Worm (Caenorhabditis elegans) whole organism, L3 larva: ENCODE data around the gene gfl-1.

Source experiments
- R02D3.7 ChIP-seq: fragments of 150-350 bp; optimal IDR thresholded peaks from 2 replicates; lab custom pipeline; 2014; ENCODE audit warnings: missing biosample characterization, missing genetic modification characterization
- ZK546.5 ChIP-seq: sonication (generic microtip); optimal IDR thresholded peaks from 2 replicates; lab custom pipeline; 2017; ENCODE audit warnings: missing biosample characterization, missing genetic modification characterization
- aly-2 ChIP-seq: fragments of 150-350 bp; optimal IDR thresholded peaks from 2 replicates; lab custom pipeline; 2014; ENCODE audit warnings: missing biosample characterization, missing genetic modification characterization
- ama-1 ChIP-seq: fragments of 150-350 bp; optimal IDR thresholded peaks from 2 replicates; lab custom pipeline; 2018
- ceh-16 ChIP-seq: sonication (generic microtip); optimal IDR thresholded peaks from 2 replicates; lab custom pipeline; 2017; ENCODE audit warnings: missing biosample characterization, missing genetic modification characterization
- ceh-28 ChIP-seq: fragments of 150-350 bp; optimal IDR thresholded peaks from 2 replicates; lab custom pipeline; 2014; ENCODE audit warnings: missing biosample characterization, missing genetic modification reagents, missing genetic modification characterization
- ceh-82 ChIP-seq: fragments of 150-350 bp; optimal IDR thresholded peaks from 2 replicates; lab custom pipeline; 2014; ENCODE audit warnings: missing biosample characterization, missing genetic modification characterization
- ceh-9 ChIP-seq: sonication (generic microtip); optimal IDR thresholded peaks from 2 replicates; lab custom pipeline; 2018; ENCODE audit warnings: missing biosample characterization, missing genetic modification characterization
- daf-12 ChIP-seq: fragments of 150-350 bp; optimal IDR thresholded peaks from 2 replicates; lab custom pipeline; 2014; ENCODE audit warnings: missing biosample characterization, missing genetic modification reagents, missing genetic modification characterization
- egl-27 ChIP-seq: sonication (generic microtip); optimal IDR thresholded peaks from 4 replicates; lab custom pipeline; 2017; ENCODE audit warnings: missing biosample characterization, missing genetic modification reagents, missing genetic modification characterization
- egl-5 ChIP-seq: fragments of 150-350 bp; optimal IDR thresholded peaks from 2 replicates; lab custom pipeline; 2017; ENCODE audit warnings: missing biosample characterization, missing genetic modification reagents, missing genetic modification characterization, inconsistent platforms
- elt-1 ChIP-seq: fragments of 150-350 bp; optimal IDR thresholded peaks from 2 replicates; lab custom pipeline; 2014; ENCODE audit warnings: missing biosample characterization, missing genetic modification characterization
- elt-2 ChIP-seq: sonication (generic microtip); optimal IDR thresholded peaks from 2 replicates; lab custom pipeline; 2016; ENCODE audit warnings: missing genetic modification reagents, mild to moderate bottlenecking, missing genetic modification characterization, missing compliant biosample characterization
- elt-3 ChIP-seq, 3 experiments: fragments of 150-350 bp in 1 of 3; sonication (generic microtip) in 2 of 3; optimal IDR thresholded peaks; 2 replicates in 2 of 3; 4 replicates in 1 of 3; lab custom pipeline; 2014 to 2017; ENCODE audit warnings: missing biosample characterization in 3 of 3, missing genetic modification characterization in 3 of 3
- eor-1 ChIP-seq, 2 experiments: fragments of 150-350 bp; optimal IDR thresholded peaks; 2 replicates each; lab custom pipeline; 2014 to 2018; ENCODE audit warnings: missing biosample characterization in 2 of 2, missing genetic modification characterization in 2 of 2
- fkh-10 ChIP-seq: sonication (generic microtip); optimal IDR thresholded peaks from 2 replicates; lab custom pipeline; 2017; ENCODE audit warnings: missing biosample characterization, missing genetic modification reagents, missing genetic modification characterization
- fkh-2 ChIP-seq: fragments of 150-350 bp; optimal IDR thresholded peaks from 2 replicates; lab custom pipeline; 2014; ENCODE audit warnings: missing biosample characterization, missing genetic modification reagents, missing genetic modification characterization
- fos-1 ChIP-seq: fragments of 150-350 bp; optimal IDR thresholded peaks from 2 replicates; lab custom pipeline; 2014; ENCODE audit warnings: missing biosample characterization, missing genetic modification characterization
- hmg-11 ChIP-seq: sonication (generic microtip); optimal IDR thresholded peaks from 2 replicates; lab custom pipeline; 2016; ENCODE audit warnings: missing genetic modification characterization, missing compliant biosample characterization
- jun-1 ChIP-seq: fragments of 150-350 bp; optimal IDR thresholded peaks from 2 replicates; lab custom pipeline; 2014; ENCODE audit warnings: missing biosample characterization, missing genetic modification reagents, missing genetic modification characterization
- lin-15B ChIP-seq: fragments of 150-350 bp; optimal IDR thresholded peaks from 2 replicates; lab custom pipeline; 2014; ENCODE audit warnings: missing biosample characterization, missing genetic modification characterization
- lin-39 ChIP-seq: fragments of 150-350 bp; optimal IDR thresholded peaks from 2 replicates; lab custom pipeline; 2018; ENCODE audit warnings: missing biosample characterization, missing genetic modification reagents, missing genetic modification characterization
- lsy-12 ChIP-seq: sonication (generic microtip); optimal IDR thresholded peaks from 2 replicates; lab custom pipeline; 2016; ENCODE audit warnings: mild to moderate bottlenecking, missing genetic modification characterization, missing compliant biosample characterization
- mdl-1 ChIP-seq: fragments of 150-350 bp; optimal IDR thresholded peaks from 2 replicates; lab custom pipeline; 2014; ENCODE audit warnings: missing biosample characterization, missing genetic modification characterization
- mml-1 ChIP-seq: fragments of 150-350 bp; sonication (generic microtip); optimal IDR thresholded peaks from 3 replicates; lab custom pipeline; 2014; ENCODE audit warnings: missing biosample characterization, missing genetic modification characterization
- nfya-1 ChIP-seq: sonication (generic microtip); optimal IDR thresholded peaks from 2 replicates; lab custom pipeline; 2017; ENCODE audit warnings: missing genetic modification characterization, mild to moderate bottlenecking, missing compliant biosample characterization, antibody characterized with exemption, moderate library complexity; ENCODE audit not compliant: insufficient read depth
- nhr-11 ChIP-seq: fragments of 150-350 bp; optimal IDR thresholded peaks from 2 replicates; lab custom pipeline; 2014; ENCODE audit warnings: missing biosample characterization, missing genetic modification characterization
- nhr-12 ChIP-seq: fragments of 150-350 bp; optimal IDR thresholded peaks from 2 replicates; lab custom pipeline; 2014; ENCODE audit warnings: missing biosample characterization, missing genetic modification characterization
- nhr-23 ChIP-seq: fragments of 150-350 bp; optimal IDR thresholded peaks from 2 replicates; lab custom pipeline; 2014; ENCODE audit warnings: missing biosample characterization, missing genetic modification reagents, missing genetic modification characterization
- nhr-237 ChIP-seq: fragments of 150-350 bp; optimal IDR thresholded peaks from 2 replicates; lab custom pipeline; 2014; ENCODE audit warnings: missing biosample characterization, missing genetic modification characterization
- nhr-25 ChIP-seq: sonication (generic microtip); optimal IDR thresholded peaks from 2 replicates; lab custom pipeline; 2017; ENCODE audit warnings: missing biosample characterization, missing genetic modification characterization
- nhr-28 ChIP-seq: fragments of 150-350 bp; optimal IDR thresholded peaks from 2 replicates; lab custom pipeline; 2014; ENCODE audit warnings: missing biosample characterization, missing genetic modification characterization
- nhr-43 ChIP-seq: sonication (generic microtip); optimal IDR thresholded peaks from 2 replicates; lab custom pipeline; 2016; ENCODE audit warnings: mild to moderate bottlenecking, missing genetic modification characterization, missing compliant biosample characterization; ENCODE audit not compliant: poor library complexity, severe bottlenecking
- nhr-67 ChIP-seq: fragments of 150-350 bp; optimal IDR thresholded peaks from 2 replicates; lab custom pipeline; 2014; ENCODE audit warnings: missing biosample characterization, missing genetic modification characterization
- nhr-76 ChIP-seq: fragments of 150-350 bp; sonication (generic microtip); optimal IDR thresholded peaks from 5 replicates; lab custom pipeline; 2014; ENCODE audit warnings: missing biosample characterization, missing genetic modification characterization
- nhr-77 ChIP-seq: fragments of 150-350 bp; optimal IDR thresholded peaks from 2 replicates; lab custom pipeline; 2014; ENCODE audit warnings: missing biosample characterization, missing genetic modification characterization
- pha-4 ChIP-seq: fragments of 150-350 bp; optimal IDR thresholded peaks from 2 replicates; lab custom pipeline; 2014; ENCODE audit warnings: missing biosample characterization, missing genetic modification reagents, missing genetic modification characterization
- pqm-1 ChIP-seq: fragments of 150-350 bp; optimal IDR thresholded peaks from 2 replicates; lab custom pipeline; 2017; ENCODE audit warnings: missing biosample characterization, missing genetic modification characterization, inconsistent platforms
- sea-2 ChIP-seq: fragments of 150-350 bp; sonication (generic microtip); optimal IDR thresholded peaks from 4 replicates; lab custom pipeline; 2014; ENCODE audit warnings: missing biosample characterization, missing genetic modification reagents, missing genetic modification characterization
- skn-1 ChIP-seq: fragments of 150-350 bp; optimal IDR thresholded peaks from 2 replicates; lab custom pipeline; 2014; ENCODE audit warnings: missing biosample characterization, missing genetic modification characterization
- snpc-4 ChIP-seq: fragments of 150-350 bp; optimal IDR thresholded peaks from 2 replicates; lab custom pipeline; 2014; ENCODE audit warnings: missing biosample characterization, missing genetic modification characterization
- tbx-2 ChIP-seq: sonication (generic microtip); optimal IDR thresholded peaks from 2 replicates; lab custom pipeline; 2016; ENCODE audit warnings: mild to moderate bottlenecking, missing genetic modification characterization, missing compliant biosample characterization
- unc-39 ChIP-seq: sonication (generic microtip); optimal IDR thresholded peaks from 4 replicates; lab custom pipeline; 2017; ENCODE audit warnings: missing biosample characterization, missing genetic modification characterization
- unc-62 ChIP-seq: fragments of 150-350 bp; sonication (generic microtip); optimal IDR thresholded peaks from 4 replicates; lab custom pipeline; 2014; ENCODE audit warnings: missing biosample characterization, missing genetic modification reagents, missing genetic modification characterization
- zag-1 ChIP-seq: fragments of 150-350 bp; optimal IDR thresholded peaks from 2 replicates; lab custom pipeline; 2014; ENCODE audit warnings: missing biosample characterization, missing genetic modification characterization
- ztf-11 ChIP-seq: fragments of 150-350 bp; optimal IDR thresholded peaks from 2 replicates; lab custom pipeline; 2014; ENCODE audit warnings: missing biosample characterization, missing genetic modification characterization
- ztf-4 ChIP-seq: fragments of 150-350 bp; optimal IDR thresholded peaks from 2 replicates; lab custom pipeline; 2014; ENCODE audit warnings: missing biosample characterization, missing genetic modification characterization

Gene gfl-1

DNA sequence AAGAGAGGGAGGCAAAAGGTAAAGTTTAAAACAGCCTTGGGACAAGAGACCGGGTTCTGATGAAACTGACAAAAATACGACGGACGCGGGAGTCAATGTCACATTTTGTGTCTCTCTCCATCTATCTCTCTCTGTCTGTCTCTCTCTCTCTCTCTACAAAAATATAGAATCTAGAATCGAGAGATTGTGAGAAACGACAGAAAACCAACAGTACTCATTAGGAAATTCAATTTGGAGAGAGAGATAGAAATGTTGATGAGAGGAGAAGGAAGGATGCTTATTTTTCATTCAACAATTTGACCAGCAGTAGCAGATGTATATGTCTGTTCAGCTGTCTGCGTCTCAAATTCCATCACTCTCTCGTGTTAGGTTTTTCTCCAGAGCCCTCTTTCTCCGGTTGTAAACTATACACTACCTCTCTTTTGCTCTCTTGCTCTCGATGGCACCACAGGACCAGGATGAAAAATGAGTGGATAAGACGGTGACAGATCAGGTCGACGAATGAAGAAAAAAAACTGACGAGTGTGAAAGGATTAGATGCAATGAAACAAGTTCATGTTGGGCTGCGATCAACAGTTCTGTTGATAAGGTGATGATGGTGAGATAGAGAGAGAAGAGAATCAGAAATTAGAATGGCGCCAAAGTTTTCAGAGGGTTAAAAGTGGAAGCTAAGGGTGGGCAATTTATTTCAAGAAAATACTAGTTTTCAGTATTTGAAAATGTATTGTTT lies 31.3 kb upstream of the gfl-1 start:
- TF ChIP-seq nfya-1 (tag; lab: Kevin White, UChicago) (peak; percentile 32), elt-1 (tag; lab: Kevin White, UChicago) (peak; percentile 44), ztf-11 (tag; lab: Kevin White, UChicago) (no peak), nhr-43 (peak; percentile 54), nhr-23 (tag; lab: Kevin White, UChicago) (peak; percentile 54), mml-1 (tag; lab: Kevin White, UChicago) (no peak), pha-4 (tag; lab: Kevin White, UChicago) (no peak), tbx-2 (peak; percentile 14), nhr-25 (tag; lab: Kevin White, UChicago) (peak; percentile 96), snpc-4 (tag; lab: Kevin White, UChicago) (no peak), R02D3.7 (peak; percentile 26)
- TF ChIP-seq, all 47 proteins: peak for 7

DNA sequence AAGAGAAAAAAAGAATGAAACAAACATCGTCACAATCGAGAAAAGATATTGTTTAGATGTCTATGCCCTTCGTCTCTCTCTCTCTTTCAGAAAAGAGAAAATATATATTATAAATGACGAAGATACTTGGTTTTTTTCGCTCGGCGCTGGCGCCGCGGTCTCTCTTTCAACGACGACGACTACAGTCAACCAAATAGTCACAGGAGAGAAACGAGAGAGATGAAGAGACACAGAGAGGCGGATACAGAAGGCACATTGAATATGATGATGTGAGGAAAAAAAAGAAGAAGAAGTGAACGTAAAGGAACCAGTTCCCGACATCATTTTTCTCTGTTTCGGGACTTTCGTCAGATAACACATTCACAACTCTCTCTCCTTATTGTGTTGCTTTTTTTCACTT lies 29.7 kb upstream of the gfl-1 start:
- TF ChIP-seq nhr-25 (tag; lab: Kevin White, UChicago), result peak; percentile 57
- TF ChIP-seq nhr-77 (tag; lab: Kevin White, UChicago), result no peak
- TF ChIP-seq R02D3.7, result no peak
- no peak for TF ChIP-seq nhr-76 (tag; lab: Kevin White, UChicago)
- TF ChIP-seq nhr-23 (tag; lab: Kevin White, UChicago), result peak; percentile 52
- TF ChIP-seq pha-4 (tag; lab: Kevin White, UChicago), result no peak
- TF ChIP-seq nhr-11 (tag; lab: Kevin White, UChicago), result no peak
- TF ChIP-seq lsy-12 (tag; lab: Kevin White, UChicago), result peak; percentile 20
- TF ChIP-seq egl-5 (tag; lab: Kevin White, UChicago), result no peak
- no peak for TF ChIP-seq unc-39 (tag; lab: Kevin White, UChicago)
- no peak for TF ChIP-seq egl-27 (tag; lab: Kevin White, UChicago)
- TF ChIP-seq ceh-16 (tag; lab: Kevin White, UChicago), result no peak
- no peak for TF ChIP-seq nhr-67 (tag; lab: Kevin White, UChicago)
- TF ChIP-seq lin-39 (tag; lab: Kevin White, UChicago), result no peak
- no peak for TF ChIP-seq jun-1 (tag; lab: Kevin White, UChicago)
- TF ChIP-seq ama-1 (lab: Kevin White, UChicago), result no peak
- TF ChIP-seq tbx-2, result no peak
- no peak for TF ChIP-seq skn-1 (tag; lab: Kevin White, UChicago)
- TF ChIP-seq snpc-4 (tag; lab: Kevin White, UChicago), result no peak
- no peak for TF ChIP-seq ceh-9 (tag; lab: Kevin White, UChicago)
- TF ChIP-seq ZK546.5 (tag; lab: Kevin White, UChicago), result no peak
- TF ChIP-seq fkh-10, result no peak
- no peak for TF ChIP-seq ztf-4 (tag; lab: Kevin White, UChicago)
- TF ChIP-seq hmg-11 (tag; lab: Kevin White, UChicago), result peak; percentile 2
- TF ChIP-seq daf-12 (tag; lab: Kevin White, UChicago), result no peak
- no peak for TF ChIP-seq mdl-1 (tag; lab: Kevin White, UChicago)
- no peak for TF ChIP-seq unc-62 (GFP tag; lab: Kevin White, UChicago)
- TF ChIP-seq aly-2 (tag; lab: Kevin White, UChicago), result no peak
- TF ChIP-seq elt-1 (tag; lab: Kevin White, UChicago), result peak; percentile 24
- no peak for TF ChIP-seq nhr-12 (tag; lab: Kevin White, UChicago)
- TF ChIP-seq ceh-82, result no peak
- peak; percentile 1 for TF ChIP-seq nfya-1 (tag; lab: Kevin White, UChicago)
- TF ChIP-seq nhr-237 (tag; lab: Kevin White, UChicago), result no peak
- no peak for TF ChIP-seq pqm-1
- no peak for TF ChIP-seq ceh-28
- no peak for TF ChIP-seq ztf-11 (tag; lab: Kevin White, UChicago)
- TF ChIP-seq sea-2 (GFP tag; lab: Kevin White, UChicago), result no peak
- TF ChIP-seq nhr-43, result peak; percentile 71
- TF ChIP-seq zag-1 (tag; lab: Kevin White, UChicago), result no peak
- no peak for TF ChIP-seq elt-2 (tag; lab: Kevin White, UChicago)
- no peak for TF ChIP-seq lin-15B (tag; lab: Kevin White, UChicago)
- TF ChIP-seq fos-1, result no peak
- TF ChIP-seq nhr-28, result no peak
- no peak for TF ChIP-seq eor-1 (tag; optimal IDR thresholded peaks at IDR 0.05; lab: Kevin White, UChicago)
- no peak for TF ChIP-seq elt-3 (tag; optimal IDR thresholded peaks at IDR 0.05; lab: Kevin White, UChicago)
- TF ChIP-seq fkh-2 (tag; lab: Kevin White, UChicago), result no peak
- no peak for TF ChIP-seq mml-1 (tag; lab: Kevin White, UChicago)
